Worm (Caenorhabditis elegans) whole organism, L4 larva: ENCODE results near the gene clec-8.

ENCODE experiments used
- D1046.2 ChIP-seq: fragments of 200-800 bp; sonication (Bioruptor generic); IDR thresholded peaks from 2 replicates; pipeline ENCODE4 v1.3.6; 2022; ENCODE audit warnings: missing genetic modification characterization, missing compliant biosample characterization
- F49E8.2 ChIP-seq: sonication (generic microtip); optimal IDR thresholded peaks from 2 replicates; lab custom pipeline; 2016; ENCODE audit warnings: missing compliant biosample characterization, mild to moderate bottlenecking, missing genetic modification characterization, borderline replicate concordance
- R02D3.7 ChIP-seq: fragments of 150-350 bp; sonication (generic microtip); optimal IDR thresholded peaks from 3 replicates; lab custom pipeline; 2014; ENCODE audit warnings: missing biosample characterization, missing genetic modification characterization
- T26A8.4 ChIP-seq: fragments of 200-800 bp; sonication (Bioruptor generic); IDR thresholded peaks from 2 replicates; pipeline ENCODE4 v1.3.6; 2022; ENCODE audit warnings: missing genetic modification characterization, missing compliant biosample characterization
- Y48G9A.11 ChIP-seq: fragments of 200-800 bp; sonication (Bioruptor generic); IDR thresholded peaks from 2 replicates; pipeline ENCODE4 v1.3.6; 2022; ENCODE audit warnings: missing genetic modification reagents, missing genetic modification characterization, missing compliant biosample characterization
- Y75B8A.6 ChIP-seq: fragments of 200-800 bp; sonication (Bioruptor generic); IDR thresholded peaks from 2 replicates; pipeline ENCODE4 v1.3.6; 2022; ENCODE audit warnings: missing genetic modification reagents, missing genetic modification characterization, missing compliant biosample characterization
- aha-1 ChIP-seq: fragments of 150-350 bp; peaks from one replicate; lab custom pipeline; 2014; ENCODE audit warnings: missing biosample characterization, missing genetic modification characterization
- aly-2 ChIP-seq: sonication (generic microtip); optimal IDR thresholded peaks from 2 replicates; lab custom pipeline; 2018; ENCODE audit warnings: missing biosample characterization, missing genetic modification characterization
- ceh-82 ChIP-seq: sonication (generic microtip); optimal IDR thresholded peaks from 2 replicates; lab custom pipeline; 2017; ENCODE audit warnings: missing biosample characterization, missing genetic modification characterization
- cey-2 ChIP-seq: sonication (generic microtip); optimal IDR thresholded peaks from 3 replicates; lab custom pipeline; 2017; ENCODE audit warnings: missing genetic modification characterization, mild to moderate bottlenecking, missing compliant biosample characterization, antibody characterized with exemption, borderline replicate concordance; ENCODE audit not compliant: insufficient read depth
- daf-16 ChIP-seq, 3 experiments: sonication (generic microtip); optimal IDR thresholded peaks; 2 replicates each; lab custom pipeline; 2016 to 2017; ENCODE audit warnings: missing genetic modification characterization in 3 of 3, missing genetic modification reagents in 3 of 3, mild to moderate bottlenecking in 2 of 3, missing compliant biosample characterization in 2 of 3, missing biosample characterization in 1 of 3, moderate library complexity in 1 of 3
- daf-19 ChIP-seq: fragments of 200-800 bp; sonication (Bioruptor generic); conservative IDR thresholded peaks from 2 replicates; pipeline ENCODE4 v1.3.6; 2022; ENCODE audit warnings: missing genetic modification characterization, missing compliant biosample characterization
- daf-8 ChIP-seq: fragments of 200-800 bp; sonication (Bioruptor generic); IDR thresholded peaks from 2 replicates; pipeline ENCODE4 v1.3.6; 2022; ENCODE audit warnings: missing genetic modification characterization, missing compliant biosample characterization
- dmd-6 ChIP-seq: fragments of 200-800 bp; sonication (Bioruptor generic); IDR thresholded peaks from 2 replicates; pipeline ENCODE4 v1.3.6; 2022; ENCODE audit warnings: missing genetic modification reagents, missing genetic modification characterization, missing compliant biosample characterization
- dmd-8 ChIP-seq: fragments of 200-800 bp; sonication (Bioruptor generic); IDR thresholded peaks from 2 replicates; pipeline ENCODE4 v1.3.6; 2022; ENCODE audit warnings: missing genetic modification characterization, missing compliant biosample characterization
- dmd-9 ChIP-seq: fragments of 200-800 bp; sonication (Bioruptor generic); IDR thresholded peaks from 2 replicates; pipeline ENCODE4 v1.3.6; 2022; ENCODE audit warnings: missing genetic modification reagents, missing genetic modification characterization, missing compliant biosample characterization
- dpl-1 ChIP-seq: fragments of 150-350 bp; optimal IDR thresholded peaks from 2 replicates; lab custom pipeline; 2014; ENCODE audit warnings: missing biosample characterization, missing genetic modification reagents, missing genetic modification characterization
- dve-1 ChIP-seq: sonication (generic microtip); optimal IDR thresholded peaks from 2 replicates; lab custom pipeline; 2017; ENCODE audit warnings: antibody characterized with exemption, mild to moderate bottlenecking, missing genetic modification characterization, missing compliant biosample characterization; ENCODE audit not compliant: insufficient read depth
- egl-43 ChIP-seq: fragments of 200-800 bp; sonication (Bioruptor generic); IDR thresholded peaks from 2 replicates; pipeline ENCODE4 v1.3.6; 2022; ENCODE audit warnings: missing genetic modification reagents, missing genetic modification characterization, missing compliant biosample characterization
- fkh-10 ChIP-seq: fragments of 150-350 bp; optimal IDR thresholded peaks from 2 replicates; lab custom pipeline; 2014; ENCODE audit warnings: missing biosample characterization, missing genetic modification reagents, missing genetic modification characterization
- gei-8 ChIP-seq: fragments of 200-800 bp; sonication (Bioruptor generic); optimal IDR thresholded peaks from 2 replicates; lab custom pipeline; 2018; ENCODE audit warnings: mild to moderate bottlenecking, missing genetic modification characterization, missing compliant biosample characterization
- hif-1 ChIP-seq, 2 experiments: sonication (generic microtip); optimal IDR thresholded peaks; 2 replicates each; lab custom pipeline; 2016 to 2017; ENCODE audit warnings: missing compliant biosample characterization in 2 of 2, missing genetic modification characterization in 2 of 2, missing genetic modification reagents in 2 of 2, missing genotype in 2 of 2, mild to moderate bottlenecking in 1 of 2
- hlh-11 ChIP-seq: fragments of 200-800 bp; sonication (Bioruptor generic); optimal IDR thresholded peaks from 2 replicates; lab custom pipeline; 2018; ENCODE audit warnings: mild to moderate bottlenecking, missing genetic modification characterization, missing compliant biosample characterization
- hlh-30 ChIP-seq: sonication (generic microtip); optimal IDR thresholded peaks from 2 replicates; lab custom pipeline; 2017; ENCODE audit warnings: antibody characterized with exemption, mild to moderate bottlenecking, missing genetic modification characterization, missing compliant biosample characterization; ENCODE audit not compliant: insufficient read depth
- lin-1 ChIP-seq: fragments of 200-800 bp; sonication (Bioruptor generic); IDR thresholded peaks from 2 replicates; pipeline ENCODE4 v1.3.6; 2022; ENCODE audit warnings: missing genetic modification reagents, missing genetic modification characterization, missing compliant biosample characterization
- lin-13 ChIP-seq: fragments of 150-350 bp; optimal IDR thresholded peaks from 2 replicates; lab custom pipeline; 2014; ENCODE audit warnings: missing biosample characterization, missing genetic modification reagents, missing genetic modification characterization
- mdl-1 ChIP-seq, 2 experiments: fragments of 150-350 bp in 1 of 2; sonication (generic microtip) in 1 of 2; optimal IDR thresholded peaks; 2 replicates each; lab custom pipeline; 2014 to 2017; ENCODE audit warnings: missing biosample characterization in 2 of 2, missing genetic modification characterization in 2 of 2
- nhr-111 ChIP-seq: fragments of 200-800 bp; sonication (Bioruptor generic); optimal IDR thresholded peaks from 2 replicates; lab custom pipeline; 2018; ENCODE audit warnings: mild to moderate bottlenecking, missing genetic modification characterization, missing compliant biosample characterization
- nhr-25 ChIP-seq: sonication (generic microtip); optimal IDR thresholded peaks from 2 replicates; lab custom pipeline; 2017; ENCODE audit warnings: missing genetic modification characterization, mild to moderate bottlenecking, missing compliant biosample characterization, antibody characterized with exemption, moderate library complexity, borderline replicate concordance; ENCODE audit not compliant: insufficient read depth
- nhr-28 ChIP-seq: fragments of 150-350 bp; optimal IDR thresholded peaks from 2 replicates; lab custom pipeline; 2014; ENCODE audit warnings: missing biosample characterization, missing genetic modification characterization
- nhr-48 ChIP-seq: sonication (generic microtip); optimal IDR thresholded peaks from 2 replicates; lab custom pipeline; 2016; ENCODE audit warnings: mild to moderate bottlenecking, missing genetic modification characterization, missing compliant biosample characterization
- nhr-77 ChIP-seq: fragments of 150-350 bp; optimal IDR thresholded peaks from 2 replicates; lab custom pipeline; 2014; ENCODE audit warnings: missing biosample characterization, missing genetic modification characterization
- pha-4 ChIP-seq, 2 experiments: fragments of 150-350 bp in 1 of 2; fragments of 200-800 bp in 1 of 2; sonication (Bioruptor generic) in 1 of 2; IDR thresholded peaks in 1 of 2; optimal IDR thresholded peaks in 1 of 2; 2 replicates each; pipeline versions ENCODE4 v1.3.6 to Lab custom; 2014 to 2022; ENCODE audit warnings: missing genetic modification characterization in 2 of 2, missing genetic modification reagents in 2 of 2, missing biosample characterization in 1 of 2, missing compliant biosample characterization in 1 of 2
- pqm-1 ChIP-seq: sonication (generic microtip); optimal IDR thresholded peaks from 2 replicates; lab custom pipeline; 2017; ENCODE audit warnings: missing biosample characterization, missing genetic modification characterization
- skn-1 ChIP-seq: fragments of 150-350 bp; optimal IDR thresholded peaks from 2 replicates; lab custom pipeline; 2014; ENCODE audit warnings: missing biosample characterization, missing genetic modification characterization
- snpc-1.2 ChIP-seq: fragments of 200-800 bp; sonication (Bioruptor generic); IDR thresholded peaks from 2 replicates; pipeline ENCODE4 v1.3.6; 2022; ENCODE audit warnings: missing genetic modification reagents, missing genetic modification characterization, missing compliant biosample characterization
- spr-3 ChIP-seq: fragments of 200-800 bp; sonication (Bioruptor generic); optimal IDR thresholded peaks from 2 replicates; lab custom pipeline; 2018; ENCODE audit warnings: mild to moderate bottlenecking, missing genetic modification characterization, missing compliant biosample characterization
- tag-97 ChIP-seq: fragments of 200-800 bp; sonication (Bioruptor generic); IDR thresholded peaks from 2 replicates; pipeline ENCODE4 v1.3.6; 2022; ENCODE audit warnings: missing genetic modification characterization, missing compliant biosample characterization
- unc-62 ChIP-seq, 3 experiments: fragments of 150-350 bp in 1 of 3; sonication (generic microtip); optimal IDR thresholded peaks in 2 of 3; peaks in 1 of 3; 1 replicate in 1 of 3; 2 replicates in 2 of 3; lab custom pipeline; 2014 to 2017; ENCODE audit warnings: missing biosample characterization in 3 of 3, missing genetic modification characterization in 3 of 3, missing genetic modification reagents in 3 of 3, missing genotype in 1 of 3
- zag-1 ChIP-seq: fragments of 150-350 bp; optimal IDR thresholded peaks from 2 replicates; lab custom pipeline; 2014; ENCODE audit warnings: missing biosample characterization, missing genetic modification characterization
- zfp-2 ChIP-seq: sonication (generic microtip); optimal IDR thresholded peaks from 2 replicates; lab custom pipeline; 2016; ENCODE audit warnings: mild to moderate bottlenecking, missing genetic modification characterization, missing compliant biosample characterization

clec-8 gene

DNA sequence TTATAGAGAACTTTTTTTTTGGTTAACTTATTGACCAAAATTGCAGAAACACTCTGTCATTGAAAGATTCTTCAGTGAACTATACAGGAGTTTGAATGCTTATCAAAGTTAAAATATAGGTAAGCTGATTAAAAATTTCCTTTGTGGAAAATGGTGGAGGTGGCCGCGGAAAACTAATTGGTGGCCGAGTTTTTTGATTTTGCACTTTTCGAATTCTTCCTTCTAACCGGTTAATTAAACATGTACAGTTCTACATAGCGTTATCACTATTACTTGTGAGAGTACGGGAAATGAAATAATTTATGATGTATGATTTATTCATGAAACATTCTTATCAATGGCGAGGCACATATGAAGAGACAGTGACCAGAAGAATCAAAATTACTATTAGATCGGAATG is at the start of gene clec-8:
Gene clec-8, minus strand, starts transcription at position 308 of the 400 bp plus-strand sequence.
- no peak for TF ChIP-seq daf-8 (GFP tag; lab: Robert Waterston, UW)
- TF ChIP-seq nhr-77 (tag; lab: Kevin White, UChicago): peak; percentile 61
- TF ChIP-seq aly-2 (tag; lab: Kevin White, UChicago): no peak
- TF ChIP-seq zfp-2 (tag; lab: Kevin White, UChicago): no peak
- TF ChIP-seq daf-19: no peak
- TF ChIP-seq snpc-1.2 (GFP tag; lab: Robert Waterston, UW): no peak
- TF ChIP-seq pqm-1 (tag; lab: Kevin White, UChicago): peak; percentile 40
- TF ChIP-seq nhr-28 (tag; lab: Kevin White, UChicago): peak; percentile 55
- TF ChIP-seq hlh-11 (tag; lab: Kevin White, UChicago): peak; percentile 41
- peak; percentile 48; the same call in 1 of the 2 replicates for TF ChIP-seq dmd-6 (GFP tag; lab: Robert Waterston, UW)

DNA sequence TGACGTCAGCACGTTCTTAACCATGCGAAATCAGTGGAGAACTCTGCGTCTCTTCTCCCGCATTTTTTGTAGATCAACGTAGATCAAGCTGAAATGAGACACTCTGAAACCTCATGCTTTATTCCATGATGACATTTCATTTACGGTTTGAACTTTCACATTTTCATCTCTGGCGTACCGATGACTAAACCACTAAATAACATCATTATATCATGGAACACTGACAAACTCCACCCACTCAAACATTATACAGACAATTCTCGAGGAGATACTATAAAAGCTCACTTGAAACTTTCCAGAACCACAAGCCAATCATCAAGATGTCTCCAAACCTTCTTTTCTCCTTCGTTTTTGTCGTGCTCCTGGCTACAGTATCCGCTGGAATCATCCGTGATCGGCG is 49.0 kb upstream of the clec-8 start, which contains the start of gene nspe-7:
Gene nspe-7, plus strand, starts transcription at position 301 of the 400 bp plus-strand sequence.
- TF ChIP-seq fkh-10 (GFP tag; lab: Kevin White, UChicago) (no peak), gei-8 (GFP tag; lab: Kevin White, UChicago) (no peak), daf-16 (GFP tag; optimal IDR thresholded peaks at IDR 0.05; lab: Kevin White, UChicago) (no peak), daf-16 (tag; optimal IDR thresholded peaks at IDR 0.05; lab: Kevin White, UChicago) (no peak), nhr-48 (tag; lab: Kevin White, UChicago) (no peak), nhr-25 (tag; lab: Kevin White, UChicago) (no peak), nhr-111 (GFP tag; lab: Kevin White, UChicago) (no peak), spr-3 (GFP tag; lab: Kevin White, UChicago) (no peak), ceh-82 (no peak), hif-1 (tag; optimal IDR thresholded peaks at IDR 0.05; lab: Kevin White, UChicago) (no peak)

DNA sequence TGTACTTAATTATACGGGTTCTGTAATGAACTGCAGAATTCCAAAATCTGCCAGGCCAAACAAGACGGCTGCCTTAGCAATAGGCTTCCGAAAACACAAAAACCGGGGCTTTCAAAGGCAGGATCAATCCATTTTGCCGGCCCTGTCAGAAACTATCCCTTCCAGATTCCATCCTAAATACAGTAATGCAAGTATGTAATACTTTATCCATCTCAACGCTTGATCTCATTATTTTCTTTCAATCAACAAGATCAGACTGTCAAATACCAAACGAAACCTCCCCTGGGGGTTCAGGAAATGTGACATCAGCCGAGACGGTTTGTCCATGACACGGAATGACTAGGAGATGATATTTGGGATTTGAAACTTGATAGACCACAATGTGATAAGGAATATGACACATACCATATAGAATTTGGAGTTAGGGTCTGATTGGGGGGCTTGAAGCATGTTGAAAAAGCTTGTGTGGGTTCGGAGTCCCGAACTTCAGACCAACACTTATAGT is 48.3 kb upstream of the clec-8 start:
- TF ChIP-seq aha-1 (tag; lab: Kevin White, UChicago): peak; percentile 69
- 0 out of 2 replicates have a peak, but pooled peaks have one; percentile 10 for TF ChIP-seq D1046.2 (GFP tag; lab: Robert Waterston, UW)
- peak in 1 of 2 experiments; percentile 96 for TF ChIP-seq unc-62 (GFP tag; optimal IDR thresholded peaks at IDR 0.05 in 1 of 2; lab: Kevin White, UChicago)
- TF ChIP-seq unc-62 (tag; optimal IDR thresholded peaks at IDR 0.05; lab: Kevin White, UChicago): no peak
- peak; percentile 60; the same call in 1 of the 2 replicates for TF ChIP-seq daf-19
- no peak for TF ChIP-seq lin-13 (GFP tag; lab: Kevin White, UChicago)
- TF ChIP-seq zag-1 (tag; lab: Kevin White, UChicago): no peak

DNA sequence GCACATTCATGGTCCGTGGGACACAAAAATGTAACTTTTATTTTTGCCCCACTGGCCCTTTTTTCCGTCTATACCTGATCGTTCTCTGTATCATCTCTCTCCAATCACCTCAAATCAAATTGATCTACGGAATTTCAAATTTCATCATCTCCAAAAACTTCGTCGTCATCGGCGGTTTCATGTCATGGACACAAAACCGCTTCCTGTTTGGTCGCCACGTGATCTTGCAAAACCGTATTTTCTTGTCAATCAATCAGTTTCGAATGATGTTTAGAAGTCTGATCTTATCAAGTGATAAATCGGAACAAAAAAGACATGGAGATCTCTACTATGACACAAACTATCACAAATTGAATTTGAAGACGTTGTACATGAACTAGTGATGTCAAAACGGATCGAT is 47.8 kb upstream of the clec-8 start:
- TF ChIP-seq dmd-6 (GFP tag; lab: Robert Waterston, UW): peak; percentile 70
- no peak for TF ChIP-seq skn-1 (tag; lab: Kevin White, UChicago)
- no peak for TF ChIP-seq dmd-9 (GFP tag; lab: Robert Waterston, UW)
- TF ChIP-seq F49E8.2 (tag; lab: Kevin White, UChicago): no peak
- TF ChIP-seq egl-43: no peak
- no peak for TF ChIP-seq lin-1 (GFP tag; lab: Robert Waterston, UW)
- no peak for TF ChIP-seq dpl-1 (GFP tag; lab: Kevin White, UChicago)
- TF ChIP-seq snpc-1.2 (GFP tag; lab: Robert Waterston, UW): no peak
- TF ChIP-seq Y48G9A.11 (GFP tag; lab: Robert Waterston, UW): no peak
- no peak for TF ChIP-seq nhr-77 (tag; lab: Kevin White, UChicago)
- TF ChIP-seq T26A8.4 (GFP tag; lab: Robert Waterston, UW): no peak
- peak; percentile 35 to 85 for TF ChIP-seq mdl-1 (tag; optimal IDR thresholded peaks at IDR 0.05; lab: Kevin White, UChicago)
- no peak for TF ChIP-seq Y75B8A.6 (GFP tag; lab: Robert Waterston, UW)
- TF ChIP-seq dve-1 (tag; lab: Kevin White, UChicago): no peak
- TF ChIP-seq cey-2: peak; percentile 79
- peak; percentile 90 for TF ChIP-seq nhr-28 (tag; lab: Kevin White, UChicago)
- peak; percentile 70 for TF ChIP-seq nhr-48 (tag; lab: Kevin White, UChicago)
- TF ChIP-seq hif-1 (tag; optimal IDR thresholded peaks at IDR 0.05; lab: Kevin White, UChicago): peak in 1 of 2 experiments; percentile 86
- peak; percentile 66 for TF ChIP-seq aha-1 (tag; lab: Kevin White, UChicago)
- peak in 1 of 2 experiments; percentile 97 for TF ChIP-seq unc-62 (GFP tag; optimal IDR thresholded peaks at IDR 0.05 in 1 of 2; lab: Kevin White, UChicago)
- TF ChIP-seq unc-62 (tag; optimal IDR thresholded peaks at IDR 0.05; lab: Kevin White, UChicago): no peak
- no peak for TF ChIP-seq tag-97 (GFP tag; lab: Robert Waterston, UW)
- no peak for TF ChIP-seq dmd-8 (GFP tag; lab: Robert Waterston, UW)
- no peak for TF ChIP-seq zfp-2 (tag; lab: Kevin White, UChicago)
- no peak for TF ChIP-seq R02D3.7 (tag; lab: Kevin White, UChicago)
- peak; percentile 54 for TF ChIP-seq hlh-30
- TF ChIP-seq pha-4 (GFP tag; IDR thresholded peaks at IDR 0.05; lab: Robert Waterston, UW): no peak
- TF ChIP-seq pha-4 (tag; optimal IDR thresholded peaks at IDR 0.05; lab: Kevin White, UChicago): no peak
